Fruit fly (Drosophila melanogaster) whole organism, prepupa: Measurements from ENCODE around the gene CG15894.

Experiments
- CG16779 ChIP-seq: fragments of 200-800 bp; sonication (Bioruptor generic); optimal IDR thresholded peaks from 3 replicates; lab custom pipeline; 2017; ENCODE audit warnings: missing biosample characterization, mild to moderate bottlenecking, missing genetic modification characterization
- CG6808 ChIP-seq: fragments of 200-800 bp; sonication (Bioruptor generic); optimal IDR thresholded peaks from 3 replicates; lab custom pipeline; 2017; ENCODE audit warnings: missing biosample characterization, missing genetic modification characterization, mild to moderate bottlenecking, moderate library complexity, missing genetic modification reagents
- CG8319 ChIP-seq: fragments of 200-800 bp; sonication (Bioruptor generic); optimal IDR thresholded peaks from 3 replicates; lab custom pipeline; 2016; ENCODE audit warnings: missing biosample characterization, missing genetic modification characterization
- Gug ChIP-seq: fragments of 200-800 bp; sonication (Bioruptor generic); IDR thresholded peaks from 2 replicates; pipeline ENCODE4 v1.3.6; 2022; ENCODE audit warnings: missing biosample characterization, missing genetic modification characterization
- Lpt ChIP-seq: fragments of 200-800 bp; sonication (Bioruptor generic); optimal IDR thresholded peaks from 3 replicates; lab custom pipeline; 2016; ENCODE audit warnings: missing biosample characterization, missing genetic modification characterization
- OdsH ChIP-seq: fragments of 200-800 bp; sonication (Bioruptor generic); optimal IDR thresholded peaks from 3 replicates; lab custom pipeline; 2016; ENCODE audit warnings: missing biosample characterization, missing genetic modification characterization
- Sox102F ChIP-seq: fragments of 200-800 bp; sonication (Bioruptor generic); optimal IDR thresholded peaks from 2 replicates; lab custom pipeline; 2016; ENCODE audit warnings: missing biosample characterization, mild to moderate bottlenecking, missing genetic modification characterization
- Sox15 ChIP-seq: fragments of 200-800 bp; sonication (Bioruptor generic); optimal IDR thresholded peaks from 3 replicates; lab custom pipeline; 2016; ENCODE audit warnings: missing biosample characterization, missing genetic modification characterization
- acj6 ChIP-seq: fragments of 200-800 bp; sonication (Bioruptor generic); optimal IDR thresholded peaks from 3 replicates; lab custom pipeline; 2016; ENCODE audit warnings: missing biosample characterization, missing genetic modification characterization
- eg ChIP-seq: fragments of 200-800 bp; sonication (Bioruptor generic); IDR thresholded peaks from 3 replicates; pipeline ENCODE4 v1.3.6; 2022; ENCODE audit warnings: missing biosample characterization, missing genetic modification characterization
- fkh ChIP-seq: fragments of 200-800 bp; sonication (Bioruptor generic); optimal IDR thresholded peaks from 3 replicates; lab custom pipeline; 2017; ENCODE audit warnings: missing biosample characterization, mild to moderate bottlenecking, missing genetic modification characterization, moderate library complexity

- TF ChIP-seq fkh (GFP tag; lab: Kevin White, UChicago) (peak; percentile 65), eg (peak; percentile 93), CG16779 (tag; lab: Kevin White, UChicago) (peak; percentile 89), OdsH (GFP tag; lab: Kevin White, UChicago) (peak; percentile 95), CG8319 (GFP tag; lab: Kevin White, UChicago) (peak; percentile 93), Lpt (peak; percentile 97), Gug (GFP tag; lab: Robert Waterston, UW) (peak; percentile 92), Sox102F (GFP tag; lab: Kevin White, UChicago) (peak; percentile 91), Sox15 (GFP tag; lab: Kevin White, UChicago) (peak; percentile 92), CG6808 (GFP tag; lab: Kevin White, UChicago) (peak; percentile 83), acj6 (GFP tag; lab: Kevin White, UChicago) (peak; percentile 90)
These were observed 43.5 kb upstream of the CG15894 start for dm6 chrX:6265456-6265877.
